Worm (Caenorhabditis elegans) whole organism, L2 larva: ENCODE data around the gene C11E4.6.

Experiments
- fos-1 ChIP-seq: fragments of 150-350 bp; optimal IDR thresholded peaks from 2 replicates; lab custom pipeline; 2014; ENCODE audit warnings: missing biosample characterization, missing genetic modification characterization
- lin-39 ChIP-seq: fragments of 150-350 bp; optimal IDR thresholded peaks from 2 replicates; lab custom pipeline; 2014; ENCODE audit warnings: missing biosample characterization, missing genetic modification reagents, missing genetic modification characterization
- nhr-12 ChIP-seq: fragments of 150-350 bp; optimal IDR thresholded peaks from 2 replicates; lab custom pipeline; 2014; ENCODE audit warnings: missing biosample characterization, missing genetic modification characterization
- snpc-4 ChIP-seq: fragments of 150-350 bp; optimal IDR thresholded peaks from 2 replicates; lab custom pipeline; 2014; ENCODE audit warnings: missing biosample characterization, missing genetic modification characterization
- ztf-11 ChIP-seq: sonication (generic microtip); optimal IDR thresholded peaks from 2 replicates; lab custom pipeline; 2017; ENCODE audit warnings: missing biosample characterization, missing genetic modification characterization

ce11 chrX:9610040-9610613 lies at the start of gene C11E4.6:
- TF ChIP-seq ztf-11 (tag; lab: Kevin White, UChicago) (no peak), lin-39 (no peak), nhr-12 (tag; lab: Kevin White, UChicago) (no peak), fos-1 (tag; lab: Kevin White, UChicago) (no peak), snpc-4 (tag; lab: Kevin White, UChicago) (no peak)
